Worm (Caenorhabditis elegans) whole organism, late embryonic: ENCODE data around the gene F31F4.11.

Experiments used
- F13H6.1 ChIP-seq: sonication (generic microtip); optimal IDR thresholded peaks from 2 replicates; lab custom pipeline; 2016; ENCODE audit warnings: missing genetic modification characterization, missing compliant biosample characterization
- K09A11.1 ChIP-seq: sonication (generic microtip); optimal IDR thresholded peaks from 2 replicates; lab custom pipeline; 2017; ENCODE audit warnings: antibody characterized with exemption, mild to moderate bottlenecking, missing genetic modification characterization, missing compliant biosample characterization; ENCODE audit not compliant: insufficient read depth
- T23F11.4 ChIP-seq: fragments of 200-800 bp; sonication (Bioruptor generic); optimal IDR thresholded peaks from 2 replicates; lab custom pipeline; 2018; ENCODE audit warnings: mild to moderate bottlenecking, missing genetic modification characterization, missing compliant biosample characterization
- ama-1 ChIP-seq: fragments of 150-350 bp; optimal IDR thresholded peaks from 2 replicates; lab custom pipeline; 2014
- ceh-18 ChIP-seq: sonication (generic microtip); optimal IDR thresholded peaks from 2 replicates; lab custom pipeline; 2016; ENCODE audit warnings: missing genetic modification characterization, missing compliant biosample characterization
- ceh-22 ChIP-seq: sonication (generic microtip); optimal IDR thresholded peaks from 2 replicates; lab custom pipeline; 2017; ENCODE audit warnings: missing biosample characterization, missing genetic modification characterization
- ceh-45 ChIP-seq: fragments of 200-800 bp; sonication (Bioruptor generic); IDR thresholded peaks from 2 replicates; pipeline ENCODE4 v1.3.6; 2022; ENCODE audit warnings: missing genetic modification reagents, missing genetic modification characterization, missing compliant biosample characterization
- ceh-48 ChIP-seq: sonication (generic microtip); optimal IDR thresholded peaks from 2 replicates; lab custom pipeline; 2016; ENCODE audit warnings: missing genetic modification characterization, inconsistent platforms, missing compliant biosample characterization
- ets-4 ChIP-seq: sonication (generic microtip); optimal IDR thresholded peaks from 2 replicates; lab custom pipeline; 2016; ENCODE audit warnings: missing genetic modification characterization, missing compliant biosample characterization
- hlh-13 ChIP-seq: fragments of 200-800 bp; sonication (Bioruptor generic); optimal IDR thresholded peaks from 2 replicates; lab custom pipeline; 2018; ENCODE audit warnings: mild to moderate bottlenecking, missing genetic modification characterization, missing compliant biosample characterization
- hlh-30 ChIP-seq: sonication (generic microtip); optimal IDR thresholded peaks from 2 replicates; lab custom pipeline; 2017; ENCODE audit warnings: antibody characterized with exemption, missing genetic modification characterization, missing compliant biosample characterization; ENCODE audit not compliant: insufficient read depth
- hlh-8 ChIP-seq: sonication (generic microtip); optimal IDR thresholded peaks from 2 replicates; lab custom pipeline; 2016; ENCODE audit warnings: missing genotype, missing genetic modification characterization, missing compliant biosample characterization
- lim-6 ChIP-seq: sonication (generic microtip); optimal IDR thresholded peaks from 2 replicates; lab custom pipeline; 2016; ENCODE audit warnings: missing genetic modification characterization, missing compliant biosample characterization
- lin-11 ChIP-seq: fragments of 200-800 bp; sonication (Bioruptor generic); optimal IDR thresholded peaks from 2 replicates; lab custom pipeline; 2018; ENCODE audit warnings: mild to moderate bottlenecking, missing genetic modification characterization, missing compliant biosample characterization
- odd-2 ChIP-seq: sonication (generic microtip); optimal IDR thresholded peaks from 2 replicates; lab custom pipeline; 2017; ENCODE audit warnings: antibody characterized with exemption, mild to moderate bottlenecking, missing genetic modification characterization, missing compliant biosample characterization
- pha-4 ChIP-seq: fragments of 150-350 bp; optimal IDR thresholded peaks from 2 replicates; lab custom pipeline; 2018; ENCODE audit warnings: missing biosample characterization, missing genetic modification reagents, missing genetic modification characterization
- ref-2 ChIP-seq: sonication (generic microtip); optimal IDR thresholded peaks from 2 replicates; lab custom pipeline; 2016; ENCODE audit warnings: missing genetic modification characterization, missing compliant biosample characterization
- syd-9 ChIP-seq: sonication (generic microtip); optimal IDR thresholded peaks from 2 replicates; lab custom pipeline; 2016; ENCODE audit warnings: mild to moderate bottlenecking, missing genetic modification characterization, moderate library complexity, missing compliant biosample characterization
- unc-3 ChIP-seq, 2 experiments: fragments of 200-800 bp in 1 of 2; sonication (Bioruptor generic) in 1 of 2; sonication (generic microtip) in 1 of 2; conservative IDR thresholded peaks in 1 of 2; optimal IDR thresholded peaks in 1 of 2; 2 replicates each; pipeline versions ENCODE4 v1.3.6 to Lab custom; 2016 to 2022; ENCODE audit warnings: missing compliant biosample characterization in 2 of 2, missing genetic modification characterization in 2 of 2, missing genetic modification reagents in 1 of 2
- unc-86 ChIP-seq: sonication (generic microtip); optimal IDR thresholded peaks from 2 replicates; lab custom pipeline; 2016; ENCODE audit warnings: missing genetic modification characterization, missing compliant biosample characterization
- ztf-16 ChIP-seq: sonication (generic microtip); optimal IDR thresholded peaks from 2 replicates; lab custom pipeline; 2017; ENCODE audit warnings: missing genetic modification characterization, missing compliant biosample characterization

Gene F31F4.11

ce11 chrV:617917-618316 lies 46.3 kb downstream of the F31F4.11 start:
- TF ChIP-seq lim-6 (no peak), T23F11.4 (GFP tag; lab: Kevin White, UChicago) (no peak)

- TF ChIP-seq ceh-48 (tag; lab: Kevin White, UChicago): no peak
- no peak for TF ChIP-seq unc-86 (tag; lab: Kevin White, UChicago)
- no peak for TF ChIP-seq hlh-30
- TF ChIP-seq hlh-13: no peak
- TF ChIP-seq ztf-16: no peak
- no peak for TF ChIP-seq ceh-45
- TF ChIP-seq unc-3 (GFP tag; conservative IDR thresholded peaks at IDR 0.05; lab: Robert Waterston, UW): no peak
- no peak for TF ChIP-seq unc-3 (tag; optimal IDR thresholded peaks at IDR 0.05; lab: Kevin White, UChicago)
- no peak for TF ChIP-seq ref-2 (tag; lab: Kevin White, UChicago)
- no peak for TF ChIP-seq lin-11 (tag; lab: Kevin White, UChicago)
- TF ChIP-seq hlh-8: no peak
- TF ChIP-seq F13H6.1: no peak
- TF ChIP-seq ets-4 (tag; lab: Kevin White, UChicago): no peak
- TF ChIP-seq T23F11.4 (GFP tag; lab: Kevin White, UChicago): no peak
- TF ChIP-seq K09A11.1 (tag; lab: Kevin White, UChicago): no peak
- no peak for TF ChIP-seq odd-2 (tag; lab: Kevin White, UChicago)
- TF ChIP-seq ceh-18: no peak
- no peak for TF ChIP-seq ceh-22
- no peak for TF ChIP-seq pha-4 (tag; lab: Kevin White, UChicago)
- no peak for TF ChIP-seq syd-9 (tag; lab: Kevin White, UChicago)
- no peak for TF ChIP-seq ama-1 (lab: Kevin White, UChicago)
- TF ChIP-seq, all 69 proteins: peak for 0
Observed at ce11 chrV:615275-615674, 49.0 kb downstream of the F31F4.11 start, which contains the start of gene F48G7.13. TSS of gene F48G7.13 (plus strand) at chrV:615575.
